Worm (Caenorhabditis elegans): ENCODE measurements around the gene col-92.

ce11 chrIII:11008869-11009268 lies 25.8 kb upstream of the col-92 start, which contains the start of gene exos-1:
- TF ChIP-seq ceh-18 (tag; optimal IDR thresholded peaks at IDR 0.05) (no peak), sox-4 (tag; optimal IDR thresholded peaks at IDR 0.05) (no peak), ceh-22 (tag; optimal IDR thresholded peaks at IDR 0.05) (no peak), rnt-1 (tag; optimal IDR thresholded peaks at IDR 0.05) (no peak), ets-4 (tag; optimal IDR thresholded peaks at IDR 0.05) (no peak), elt-2 (tag; optimal IDR thresholded peaks at IDR 0.05) (no peak), unc-42 (tag; optimal IDR thresholded peaks at IDR 0.05) (no peak), sdc-2 (tag; optimal IDR thresholded peaks at IDR 0.05) (no peak), ama-1 (optimal IDR thresholded peaks at IDR 0.05) (no peak), hlh-6 (tag; optimal IDR thresholded peaks at IDR 0.05) (no peak)

Measured in whole organism, late embryonic.